Worm (Caenorhabditis elegans): ENCODE measurements around the gene Y69A2AR.28.

- TF ChIP-seq unc-39 (tag; optimal IDR thresholded peaks at IDR 0.05) (no peak), nhr-2 (tag; optimal IDR thresholded peaks at IDR 0.05) (peak; percentile 53)
Observed at ce11 chrIV:2634992-2635391, 22.1 kb upstream of the Y69A2AR.28 start.
